Worm (Caenorhabditis elegans): ENCODE data around the gene fbxb-77.
A peak's percentile ranks its signal among the peaks of the same experiment; 100 is the strongest.

The fbxb-77 gene

DNA sequence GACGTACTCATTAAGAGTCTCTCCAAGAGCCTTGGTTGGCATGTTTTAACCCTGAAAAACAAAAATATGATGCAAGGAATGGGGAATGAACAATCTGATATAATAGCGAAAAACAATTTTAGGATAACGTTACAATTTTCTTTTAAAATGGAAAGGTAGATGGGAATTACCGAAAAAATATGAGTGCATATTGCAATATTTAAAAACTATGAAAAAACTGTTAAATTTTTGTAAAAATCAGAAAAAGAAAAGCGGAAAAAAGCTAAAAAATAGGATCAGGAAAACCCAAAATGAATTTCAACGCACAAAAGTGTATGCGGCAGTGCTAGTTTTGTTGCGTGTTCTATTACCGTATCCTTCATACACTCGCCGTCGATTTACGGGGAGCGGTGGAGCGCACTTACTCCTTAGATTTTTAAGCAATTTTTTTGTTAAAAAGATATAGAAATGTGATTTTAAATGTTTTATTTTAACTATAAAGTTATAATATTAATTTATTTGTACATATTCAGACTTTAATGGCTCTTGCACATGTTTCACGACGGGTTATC is 6.2 kb downstream of the fbxb-77 start, which contains the start of the genes rpl-20 and Y17G9B.5 (continued):
- peak; percentile 95 for TF ChIP-seq nhr-77 (tag; optimal IDR thresholded peaks at IDR 0.05)
- no peak for TF ChIP-seq nhr-23 (tag; optimal IDR thresholded peaks at IDR 0.05)
- TF ChIP-seq C34F6.9 (tag; optimal IDR thresholded peaks at IDR 0.05) = peak; percentile 100
- TF ChIP-seq mab-5 (tag; optimal IDR thresholded peaks at IDR 0.05) = peak; percentile 98

DNA sequence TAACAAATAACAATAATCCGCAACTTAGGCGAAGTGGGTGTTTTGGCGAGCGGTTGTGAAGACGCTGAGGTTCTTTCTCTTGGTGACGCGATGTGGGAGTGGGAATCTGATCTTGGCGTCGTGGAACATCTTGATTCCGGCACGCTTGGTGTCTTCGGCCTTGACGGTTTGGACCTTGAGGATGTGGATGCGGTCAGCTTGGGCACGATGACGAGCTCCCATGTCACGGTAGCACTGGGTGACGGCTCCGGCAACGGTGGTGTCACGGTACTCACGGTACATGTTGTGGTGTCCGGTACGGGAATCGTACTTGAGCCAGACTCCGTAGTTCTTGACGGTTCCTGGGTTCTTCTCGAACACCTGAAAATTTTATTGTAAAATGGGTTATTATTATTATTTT is 6.8 kb downstream of the fbxb-77 start:
- TF ChIP-seq blmp-1 (tag; optimal IDR thresholded peaks at IDR 0.05; ENCODE audit: insufficient read depth) (no peak), sma-9 (GFP tag; optimal IDR thresholded peaks at IDR 0.05) (peak; percentile 4), sma-9 (tag; optimal IDR thresholded peaks at IDR 0.05) (no peak)

DNA sequence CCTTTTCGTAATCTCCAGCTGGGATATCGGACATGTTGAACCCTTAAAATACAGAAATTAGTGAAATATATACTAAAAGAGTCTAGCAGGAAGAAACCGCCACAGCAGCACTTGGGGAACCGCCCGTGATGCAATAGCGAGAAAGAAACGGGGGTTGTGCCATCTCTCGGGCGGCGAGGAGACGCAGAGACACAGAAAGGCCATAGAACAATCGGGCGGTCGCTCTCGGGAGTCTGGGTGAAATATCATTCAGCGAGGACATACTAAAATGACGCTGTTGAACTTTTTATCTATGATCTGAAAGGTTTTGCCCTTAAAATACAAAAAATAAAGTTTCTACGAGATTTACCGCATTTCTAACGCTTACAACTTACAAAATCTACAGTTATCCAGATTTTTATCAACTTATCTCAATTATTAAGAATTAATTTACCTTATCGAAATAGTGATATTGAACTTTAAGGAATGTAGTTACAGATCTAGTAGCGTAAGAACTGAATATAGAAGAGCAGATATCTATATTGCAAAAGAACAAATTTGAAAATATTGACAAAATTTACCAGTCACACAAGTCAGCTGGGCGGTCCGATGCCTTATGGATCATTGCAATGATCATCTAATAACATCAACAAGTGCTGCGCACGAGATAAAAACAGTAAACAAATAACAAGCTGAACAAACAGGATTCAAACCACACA is 7.4 kb downstream of the fbxb-77 start, which contains the start of gene cyc-2.1:
TSS of gene cyc-2.1 (minus strand) at position 605 of the 698 bp plus-strand sequence.
- no peak for TF ChIP-seq R02D3.7 (tag; optimal IDR thresholded peaks at IDR 0.05)
- TF ChIP-seq mdl-1 (tag; optimal IDR thresholded peaks at IDR 0.05) = peak in 1 of 2 experiments; percentile 16
- peak; percentile 47 for TF ChIP-seq sem-4 (tag; optimal IDR thresholded peaks at IDR 0.05)
- TF ChIP-seq unc-55 (GFP tag; optimal IDR thresholded peaks at IDR 0.05) = peak; percentile 69
- no peak for TF ChIP-seq skn-1 (tag; optimal IDR thresholded peaks at IDR 0.05)
- TF ChIP-seq nhr-6 (tag; optimal IDR thresholded peaks at IDR 0.05) = peak; percentile 22
- TF ChIP-seq gmeb-1 (tag; optimal IDR thresholded peaks at IDR 0.05) = peak; percentile 14
- peak; percentile 71 for TF ChIP-seq ama-1 (optimal IDR thresholded peaks at IDR 0.05)
- peak; percentile 74 for TF ChIP-seq ztf-4 (tag; optimal IDR thresholded peaks at IDR 0.05)
- TF ChIP-seq fos-1 (tag; optimal IDR thresholded peaks at IDR 0.05) = peak; percentile 70
- TF ChIP-seq lsy-2 (tag; optimal IDR thresholded peaks at IDR 0.05) = peak; percentile 59 to 87
- TF ChIP-seq mab-5 (tag; optimal IDR thresholded peaks at IDR 0.05) = peak; percentile 38
- peak; percentile 95 for TF ChIP-seq nhr-129 (tag; optimal IDR thresholded peaks at IDR 0.05)
- peak; percentile 80 for TF ChIP-seq sma-9 (GFP tag; optimal IDR thresholded peaks at IDR 0.05)
- no peak for TF ChIP-seq sma-9 (tag; optimal IDR thresholded peaks at IDR 0.05)
- peak; percentile 3 for TF ChIP-seq nhr-21 (tag; optimal IDR thresholded peaks at IDR 0.05)
- TF ChIP-seq nhr-10 (tag; optimal IDR thresholded peaks at IDR 0.05) = no peak
- TF ChIP-seq unc-62 (GFP tag; optimal IDR thresholded peaks at IDR 0.05) = no peak
- peak; percentile 70 for TF ChIP-seq nhr-25 (tag; optimal IDR thresholded peaks at IDR 0.05)
- peak; percentile 19 for TF ChIP-seq lin-11 (tag; optimal IDR thresholded peaks at IDR 0.05)
- no peak for TF ChIP-seq ceh-16 (tag; optimal IDR thresholded peaks at IDR 0.05)
- TF ChIP-seq C34F6.9 (tag; optimal IDR thresholded peaks at IDR 0.05) = peak; percentile 69
- peak; percentile 62 for TF ChIP-seq F13H6.1 (tag; optimal IDR thresholded peaks at IDR 0.05)
- peak; percentile 67 for TF ChIP-seq lin-13 (GFP tag; optimal IDR thresholded peaks at IDR 0.05)
- TF ChIP-seq Y55F3AM.14 (GFP tag; optimal IDR thresholded peaks at IDR 0.05) = peak; percentile 39
- no peak for TF ChIP-seq snpc-4 (tag; optimal IDR thresholded peaks at IDR 0.05)
- peak; percentile 61 for TF ChIP-seq crh-2 (tag; optimal IDR thresholded peaks at IDR 0.05)
- TF ChIP-seq sma-3 (GFP tag; optimal IDR thresholded peaks at IDR 0.05) = peak; percentile 55

DNA sequence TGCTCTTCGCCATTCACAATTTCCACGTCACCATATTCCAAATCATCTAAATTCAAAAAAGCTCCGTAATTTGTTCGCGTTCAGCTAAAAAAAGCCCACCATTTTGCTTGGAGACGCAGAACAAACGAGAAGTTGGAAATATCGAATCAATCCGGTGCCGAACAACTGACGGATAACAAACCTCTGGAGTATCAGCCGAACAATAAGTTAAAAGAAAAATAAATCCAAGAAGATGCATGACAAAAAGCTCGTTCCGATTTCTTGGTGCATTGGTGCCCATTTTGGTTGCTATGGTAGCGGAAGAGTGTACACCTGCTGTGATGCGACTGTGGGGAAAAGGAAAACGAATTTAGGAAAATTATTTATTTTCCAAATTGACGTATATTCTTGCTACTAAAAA is 8.4 kb downstream of the fbxb-77 start, which contains the start of gene tctn-1:
TSS of gene tctn-1 (minus strand) at position 280 of the 400 bp plus-strand sequence.
- TF ChIP-seq ama-1 (optimal IDR thresholded peaks at IDR 0.05) = peak; percentile 63
- no peak for TF ChIP-seq ztf-1 (GFP tag; conservative IDR thresholded peaks at IDR 0.05)
- TF ChIP-seq lsy-2 (tag; optimal IDR thresholded peaks at IDR 0.05) = peak; percentile 29 to 56
- TF ChIP-seq nhr-129 (tag; optimal IDR thresholded peaks at IDR 0.05) = peak; percentile 16
- TF ChIP-seq fos-1 (tag; optimal IDR thresholded peaks at IDR 0.05) = no peak
- TF ChIP-seq lin-13 (GFP tag; optimal IDR thresholded peaks at IDR 0.05) = peak; percentile 9

DNA sequence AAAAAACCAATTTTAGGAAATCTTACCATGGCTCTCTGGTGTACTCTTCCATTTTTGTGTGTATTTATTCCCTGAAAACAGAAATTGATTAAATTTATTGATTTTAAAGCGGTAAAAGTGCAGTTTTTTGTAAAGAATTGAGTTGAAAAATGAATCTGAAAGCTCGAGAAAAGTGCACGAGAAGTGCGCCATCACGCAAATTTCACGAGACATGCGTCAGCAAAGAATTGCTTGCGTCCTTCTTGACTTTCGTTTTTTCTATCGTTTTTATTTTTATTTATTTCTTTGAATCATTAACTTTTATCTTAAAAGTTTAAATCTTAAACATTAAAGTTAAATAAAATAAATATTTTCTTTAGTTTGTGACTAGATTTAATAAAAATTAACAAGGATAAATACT is 10.5 kb downstream of the fbxb-77 start, which contains the start of gene timm-17B.1:
TSS of gene timm-17B.1 (minus strand) at position 71 of the 400 bp plus-strand sequence.
- no peak for TF ChIP-seq alr-1 (tag; optimal IDR thresholded peaks at IDR 0.05)
- no peak for TF ChIP-seq nhr-12 (tag; optimal IDR thresholded peaks at IDR 0.05)
- TF ChIP-seq unc-62 (GFP tag; optimal IDR thresholded peaks at IDR 0.05) = no peak
- peak; percentile 78 for TF ChIP-seq mab-5 (tag; optimal IDR thresholded peaks at IDR 0.05)
- no peak for TF ChIP-seq lin-39 (tag; optimal IDR thresholded peaks at IDR 0.05)
- TF ChIP-seq mbf-1 (tag; optimal IDR thresholded peaks at IDR 0.05) = no peak
- TF ChIP-seq aly-2 (tag; optimal IDR thresholded peaks at IDR 0.05) = no peak
- no peak for TF ChIP-seq nhr-77 (tag; optimal IDR thresholded peaks at IDR 0.05)
- TF ChIP-seq lsy-2 (tag; optimal IDR thresholded peaks at IDR 0.05) = peak; percentile 93 to 96
- peak; percentile 37 for TF ChIP-seq nhr-6 (tag; optimal IDR thresholded peaks at IDR 0.05)
- TF ChIP-seq elt-1 (tag; optimal IDR thresholded peaks at IDR 0.05) = no peak
- peak; percentile 36 for TF ChIP-seq ceh-16 (tag; optimal IDR thresholded peaks at IDR 0.05)
- peak; percentile 43 for TF ChIP-seq nhr-21 (tag; optimal IDR thresholded peaks at IDR 0.05)
- TF ChIP-seq ama-1 (optimal IDR thresholded peaks at IDR 0.05) = peak; percentile 27
- peak; percentile 82 for TF ChIP-seq unc-55 (GFP tag; optimal IDR thresholded peaks at IDR 0.05)
- peak; percentile 84 for TF ChIP-seq gmeb-1 (tag; optimal IDR thresholded peaks at IDR 0.05)
- no peak for TF ChIP-seq elt-3 (tag; optimal IDR thresholded peaks at IDR 0.05)
- no peak for TF ChIP-seq nhr-23 (tag; optimal IDR thresholded peaks at IDR 0.05)
- TF ChIP-seq dmd-4 (tag; optimal IDR thresholded peaks at IDR 0.05) = peak; percentile 2
- no peak for TF ChIP-seq nhr-237 (tag; optimal IDR thresholded peaks at IDR 0.05)
- TF ChIP-seq ceh-82 (tag; optimal IDR thresholded peaks at IDR 0.05) = no peak
- TF ChIP-seq Y55F3AM.14 (GFP tag; optimal IDR thresholded peaks at IDR 0.05) = no peak
- no peak for TF ChIP-seq peb-1 (tag; optimal IDR thresholded peaks at IDR 0.05)
- TF ChIP-seq blmp-1 (tag; optimal IDR thresholded peaks at IDR 0.05; ENCODE audit: insufficient read depth) = no peak
